Worm (Caenorhabditis elegans): ENCODE results near the gene Y22D7AL.3.

DNA sequence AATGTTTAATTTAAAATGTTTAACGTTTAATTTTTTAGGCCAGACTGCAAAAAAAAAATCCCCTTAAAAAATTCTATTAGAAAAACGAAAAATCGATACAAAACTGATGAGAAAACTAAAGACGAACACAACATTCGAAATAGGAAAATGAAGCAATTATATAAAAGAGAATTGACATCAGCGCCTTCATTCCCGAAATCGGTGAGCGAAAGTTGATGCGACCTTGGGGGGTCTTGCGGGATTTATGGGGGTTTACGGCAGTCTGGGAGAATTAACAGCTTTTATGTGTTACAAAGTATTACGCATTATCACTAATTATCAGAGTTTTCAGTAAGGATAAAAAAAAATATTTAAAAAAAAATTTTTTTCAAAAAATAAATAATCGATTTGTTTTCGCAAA, 26.9 kb upstream of the Y22D7AL.3 start:
- TF ChIP-seq nhr-12 (tag; optimal IDR thresholded peaks at IDR 0.05) (no peak), unc-62 (GFP tag; optimal IDR thresholded peaks at IDR 0.05) (no peak), nhr-28 (tag; optimal IDR thresholded peaks at IDR 0.05) (no peak), ztf-11 (tag; optimal IDR thresholded peaks at IDR 0.05) (no peak)
